Worm (Caenorhabditis elegans): ENCODE data around the gene dnj-3.

Gene dnj-3

ce11 chrV:15059534-15059933, 8.9 kb upstream of the dnj-3 start, which contains the start of the genes mcm-3 and C25D7.15:
TSS of gene mcm-3 (minus strand) at chrV:15059599.
TSS of gene C25D7.15 (plus strand) at chrV:15059808.
- TF ChIP-seq aly-2 (tag; optimal IDR thresholded peaks at IDR 0.05) (no peak), nhr-6 (tag; optimal IDR thresholded peaks at IDR 0.05) (peak; percentile 79), ceh-32 (tag; optimal IDR thresholded peaks at IDR 0.05; ENCODE audit: poor library complexity) (no peak), zag-1 (tag; optimal IDR thresholded peaks at IDR 0.05) (no peak), nhr-28 (tag; optimal IDR thresholded peaks at IDR 0.05) (no peak), nhr-237 (tag; optimal IDR thresholded peaks at IDR 0.05) (no peak), nhr-102 (tag; optimal IDR thresholded peaks at IDR 0.05) (no peak), T26A8.4 (GFP tag; IDR thresholded peaks at IDR 0.05) (no peak), nhr-77 (tag; optimal IDR thresholded peaks at IDR 0.05) (no peak), F10B5.3 (tag; optimal IDR thresholded peaks at IDR 0.05) (no peak), ces-1 (GFP tag; optimal IDR thresholded peaks at IDR 0.05) (no peak), dpl-1 (GFP tag; optimal IDR thresholded peaks at IDR 0.05) (peak; percentile 85), ceh-44 (GFP tag; IDR thresholded peaks at IDR 0.05) (no peak), zip-2 (tag; optimal IDR thresholded peaks at IDR 0.05) (no peak), lin-38 (GFP tag; IDR thresholded peaks at IDR 0.05) (peak; percentile 66), T20F7.1 (GFP tag; optimal IDR thresholded peaks at IDR 0.05) (no peak), mxl-3 (GFP tag; optimal IDR thresholded peaks at IDR 0.05) (no peak), ceh-82 (tag; optimal IDR thresholded peaks at IDR 0.05) (no peak), nhr-41 (GFP tag; IDR thresholded peaks at IDR 0.05) (no peak), D1046.2 (GFP tag; IDR thresholded peaks at IDR 0.05) (no peak), ZK337.2 (GFP tag; IDR thresholded peaks at IDR 0.05) (no peak), vab-7 (GFP tag; IDR thresholded peaks at IDR 0.05) (no peak), cey-2 (tag; optimal IDR thresholded peaks at IDR 0.05; ENCODE audit: borderline replicate concordance, insufficient read depth) (no peak), saeg-2 (GFP tag; IDR thresholded peaks at IDR 0.05) (no peak), nhr-25 (tag; optimal IDR thresholded peaks at IDR 0.05; ENCODE audit: borderline replicate concordance, insufficient read depth) (no peak), Y5F2A.4 (GFP tag; optimal IDR thresholded peaks at IDR 0.05) (no peak), dmd-8 (GFP tag; IDR thresholded peaks at IDR 0.05) (no peak), fos-1 (tag; optimal IDR thresholded peaks at IDR 0.05) (no peak), egl-43 (GFP tag; IDR thresholded peaks at IDR 0.05) (no peak), tag-97 (GFP tag; IDR thresholded peaks at IDR 0.05) (no peak), ztf-7 (tag; optimal IDR thresholded peaks at IDR 0.05) (no peak), madf-5 (GFP tag; IDR thresholded peaks at IDR 0.05) (no peak), set-16 (GFP tag; IDR thresholded peaks at IDR 0.05) (no peak), ceh-62 (tag; optimal IDR thresholded peaks at IDR 0.05) (no peak), lsy-2 (tag; optimal IDR thresholded peaks at IDR 0.05) (no peak), aha-1 (tag) (no peak), spr-1 (tag; optimal IDR thresholded peaks at IDR 0.05) (no peak), zfp-3 (GFP tag; conservative IDR thresholded peaks at IDR 0.05) (no peak), nhr-11 (tag; optimal IDR thresholded peaks at IDR 0.05) (no peak), lir-3 (tag; optimal IDR thresholded peaks at IDR 0.05) (no peak), nhr-111 (GFP tag; optimal IDR thresholded peaks at IDR 0.05) (no peak), hlh-11 (tag; optimal IDR thresholded peaks at IDR 0.05) (peak; percentile 5), mep-1 (tag; optimal IDR thresholded peaks at IDR 0.05) (no peak), mes-2 (tag; optimal IDR thresholded peaks at IDR 0.05; ENCODE audit: poor library complexity, severe bottlenecking) (peak; percentile 64), nhr-76 (tag; optimal IDR thresholded peaks at IDR 0.05) (no peak), lin-39 (tag; optimal IDR thresholded peaks at IDR 0.05) (no peak), lin-1 (GFP tag; IDR thresholded peaks at IDR 0.05) (no peak), tra-1 (GFP tag; IDR thresholded peaks at IDR 0.05) (no peak), ama-1 (optimal IDR thresholded peaks at IDR 0.05) (no peak), pqm-1 (tag; optimal IDR thresholded peaks at IDR 0.05) (no peak), mdl-1 (tag; optimal IDR thresholded peaks at IDR 0.05) (no peak), Y75B8A.6 (GFP tag; IDR thresholded peaks at IDR 0.05) (no peak), ZK546.5 (tag; optimal IDR thresholded peaks at IDR 0.05) (no peak), unc-39 (tag; optimal IDR thresholded peaks at IDR 0.05) (no peak)
